Fruit fly (Drosophila melanogaster): ENCODE results near the gene CG32263.

The CG32263 gene

DNA sequence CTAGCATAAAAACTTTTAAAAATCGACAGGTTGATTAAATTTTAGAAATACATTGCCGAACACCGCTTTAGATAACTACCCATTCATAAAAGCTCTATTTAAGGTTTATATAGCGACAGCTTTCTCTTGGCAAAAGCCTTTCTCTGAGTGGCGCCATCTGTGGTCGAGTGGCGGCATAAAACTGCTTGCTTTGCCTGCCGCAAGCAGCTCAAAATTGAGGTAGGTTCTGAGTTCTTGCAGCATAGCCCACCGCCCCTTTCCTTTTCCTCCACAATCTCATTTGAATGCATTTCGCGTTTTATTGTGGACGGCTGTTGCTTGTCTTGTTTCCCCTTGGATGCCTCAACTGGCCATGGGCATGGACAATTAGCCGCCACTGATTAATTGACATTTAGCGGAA lies 43.1 kb downstream of the CG32263 start (continued):
- peak; percentile 91; the same call in 2 of the 3 replicates for TF ChIP-seq CG2199 (GFP tag; IDR thresholded peaks at IDR 0.05)
- TF ChIP-seq CG10654 (GFP tag; optimal IDR thresholded peaks at IDR 0.05) = no peak
- TF ChIP-seq caup (GFP tag; optimal IDR thresholded peaks at IDR 0.05; ENCODE audit: severe bottlenecking) = peak; percentile 61
- peak; percentile 71 for TF ChIP-seq Optix (GFP tag; IDR thresholded peaks at IDR 0.05)
- TF ChIP-seq CG11723 (GFP tag; optimal IDR thresholded peaks at IDR 0.05) = peak; percentile 62
- peak; percentile 79 for TF ChIP-seq az2 (GFP tag; optimal IDR thresholded peaks at IDR 0.05)
- TF ChIP-seq CG1024 (GFP tag; IDR thresholded peaks at IDR 0.05) = 0 out of 2 replicates have a peak, but pooled peaks have one; percentile 37
- no peak; the same call in 1 of the 2 replicates for TF ChIP-seq CG32772 (GFP tag; IDR thresholded peaks at IDR 0.05)
- peak; percentile 38; the same call in 1 of the 3 replicates for TF ChIP-seq croc (GFP tag; conservative IDR thresholded peaks at IDR 0.05)
- TF ChIP-seq slou (GFP tag; optimal IDR thresholded peaks at IDR 0.05) = no peak
- peak in 1 of 2 experiments; percentile 14 for TF ChIP-seq Eip74EF (GFP tag; optimal IDR thresholded peaks at IDR 0.05)
- TF ChIP-seq hkb (optimal IDR thresholded peaks at IDR 0.05) = no peak
- TF ChIP-seq hkb (GFP tag; IDR thresholded peaks at IDR 0.05) = no peak; the same call in 1 of the 2 replicates
- TF ChIP-seq MBD-R2 (GFP tag; IDR thresholded peaks at IDR 0.05) = peak; percentile 24; the same call in 1 of the 2 replicates
- peak; percentile 41 for TF ChIP-seq CG9727 (GFP tag; optimal IDR thresholded peaks at IDR 0.05)
- 0 out of 3 replicates have a peak, but pooled peaks have one; percentile 23 for TF ChIP-seq H15 (GFP tag; IDR thresholded peaks at IDR 0.05)
- peak; percentile 45 for TF ChIP-seq CG33557 (GFP tag; optimal IDR thresholded peaks at IDR 0.05)
- no peak for TF ChIP-seq Abd-B (GFP tag; optimal IDR thresholded peaks at IDR 0.05)
- TF ChIP-seq gcm (GFP tag; optimal IDR thresholded peaks at IDR 0.05) = peak; percentile 16
- TF ChIP-seq dysf (GFP tag; IDR thresholded peaks at IDR 0.05) = peak; percentile 60; the same call in 2 of the 3 replicates
- peak; percentile 25 for TF ChIP-seq CG17359 (tag; optimal IDR thresholded peaks at IDR 0.05)

- TF ChIP-seq Side (GFP tag; optimal IDR thresholded peaks at IDR 0.05) = no peak
- TF ChIP-seq CG31365 (tag; optimal IDR thresholded peaks at IDR 0.05) = peak; percentile 43
- TF ChIP-seq CG13287 (GFP tag; IDR thresholded peaks at IDR 0.05; ENCODE audit: partially characterized antibody) = peak; percentile 10; the same call in 1 of the 2 replicates
- TF ChIP-seq Bgb (GFP tag; IDR thresholded peaks at IDR 0.05; ENCODE audit: partially characterized antibody) = peak; percentile 21; the same call in 1 of the 2 replicates
- no peak for TF ChIP-seq CG30403 (GFP tag; optimal IDR thresholded peaks at IDR 0.05)
- TF ChIP-seq CG1647 (GFP tag; optimal IDR thresholded peaks at IDR 0.05) = no peak
- TF ChIP-seq CoRest (tag; optimal IDR thresholded peaks at IDR 0.05) = no peak
- no peak for TF ChIP-seq CG17361 (GFP tag; IDR thresholded peaks at IDR 0.05)
- no peak for TF ChIP-seq CG12236 (GFP tag; optimal IDR thresholded peaks at IDR 0.05)
- peak; percentile 47 for TF ChIP-seq CTCF (GFP tag; optimal IDR thresholded peaks at IDR 0.05)
- peak; percentile 61; the same call in 1 of the 2 replicates for TF ChIP-seq amos (GFP tag; IDR thresholded peaks at IDR 0.05; ENCODE audit: partially characterized antibody)
- 0 out of 3 replicates have a peak, but pooled peaks have one; percentile 64 for TF ChIP-seq CG2199 (GFP tag; IDR thresholded peaks at IDR 0.05)
- TF ChIP-seq knrl (GFP tag; IDR thresholded peaks at IDR 0.05; ENCODE audit: partially characterized antibody) = peak; percentile 32; the same call in 1 of the 3 replicates
These were observed 44.2 kb downstream of the CG32263 start for dm6 chr3L:3766704-3767103.

DNA sequence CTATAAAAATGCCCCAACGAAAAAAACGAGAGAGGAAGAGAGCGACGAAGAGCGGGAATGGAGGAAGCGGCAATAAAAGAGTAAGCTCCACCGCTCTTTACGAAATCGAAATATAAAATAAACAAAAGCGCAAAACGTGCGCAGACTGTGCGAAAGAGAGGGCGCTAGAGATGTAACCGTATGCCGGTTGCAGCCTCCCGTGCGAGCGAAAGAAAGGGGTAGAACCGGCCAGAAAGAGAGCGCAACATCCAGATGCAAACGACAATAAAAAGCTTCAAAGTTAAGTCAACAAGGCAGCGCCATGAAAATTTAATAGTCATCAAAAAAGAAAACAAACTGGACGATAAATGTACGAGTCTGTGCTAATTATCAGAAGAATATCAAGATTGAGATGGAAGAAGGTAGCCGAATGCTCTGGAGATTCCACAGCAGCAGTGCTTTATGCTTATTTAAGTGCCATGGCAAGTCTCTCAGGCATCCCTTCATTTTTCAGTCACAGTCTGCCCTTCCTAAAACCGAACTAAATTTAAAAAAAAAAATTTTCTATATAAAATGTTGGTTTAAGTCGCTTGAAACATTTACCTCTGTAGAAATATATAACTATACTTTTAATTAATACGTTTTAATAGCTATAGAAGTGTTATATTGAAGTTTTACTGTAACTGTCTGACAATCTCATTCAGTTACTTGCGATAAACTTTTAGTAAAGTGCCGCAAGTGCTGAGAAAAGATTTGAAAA lies 45.0 kb downstream of the CG32263 start:
- TF ChIP-seq CG8478 (optimal IDR thresholded peaks at IDR 0.05) (no peak), CG2712 (tag; optimal IDR thresholded peaks at IDR 0.05) (peak; percentile 77), fru (optimal IDR thresholded peaks at IDR 0.05) (no peak), CG16779 (GFP tag; IDR thresholded peaks at IDR 0.05) (no peak), pzg (GFP tag; optimal IDR thresholded peaks at IDR 0.05) (no peak), vfl (GFP tag; optimal IDR thresholded peaks at IDR 0.05) (no peak), CG32767 (GFP tag; IDR thresholded peaks at IDR 0.05) (peak; percentile 41; the same call in 1 of the 2 replicates), Dip3 (GFP tag; optimal IDR thresholded peaks at IDR 0.05) (no peak), H2.0 (GFP tag; IDR thresholded peaks at IDR 0.05) (peak; percentile 75), Max (GFP tag; optimal IDR thresholded peaks at IDR 0.05) (no peak), CG16815 (GFP tag; optimal IDR thresholded peaks at IDR 0.05) (peak; percentile 33), Dek (tag; optimal IDR thresholded peaks at IDR 0.05) (peak; percentile 78), nerfin-1 (tag; optimal IDR thresholded peaks at IDR 0.05) (peak; percentile 57), al (GFP tag; IDR thresholded peaks at IDR 0.05) (peak; percentile 50; the same call in 1 of the 2 replicates), CG7963 (GFP tag; IDR thresholded peaks at IDR 0.05; ENCODE audit: partially characterized antibody) (no peak), aop (GFP tag; IDR thresholded peaks at IDR 0.05) (no peak)

All from whole organism, embryonic.